Fruit fly (Drosophila melanogaster) whole organism, embryonic: ENCODE measurements around the gene SdicB.
A peak's percentile ranks its signal among the peaks of the same experiment; 100 is the strongest.

ENCODE experiments used
- Bdp1 ChIP-seq: fragments of 200-800 bp; sonication (Bioruptor generic); optimal IDR thresholded peaks from 3 replicates; lab custom pipeline; 2016; ENCODE audit warnings: missing biosample characterization, missing genetic modification characterization
- CG10565 ChIP-seq: fragments of 200-800 bp; sonication (Bioruptor generic); optimal IDR thresholded peaks from 3 replicates; lab custom pipeline; 2016; ENCODE audit warnings: missing biosample characterization, mild to moderate bottlenecking, missing genetic modification characterization
- CG10979 ChIP-seq: fragments of 200-800 bp; sonication (Bioruptor generic); optimal IDR thresholded peaks from 2 replicates; lab custom pipeline; 2018; ENCODE audit warnings: missing biosample characterization, mild to moderate bottlenecking, missing genetic modification characterization, moderate library complexity
- CG11456 ChIP-seq: fragments of 200-800 bp; sonication (Bioruptor generic); IDR thresholded peaks from 3 replicates; pipeline ENCODE4 v1.3.6; 2022; ENCODE audit warnings: missing biosample characterization, missing genetic modification characterization
- CG11560 ChIP-seq: fragments of 200-800 bp; sonication (Bioruptor generic); IDR thresholded peaks from 3 replicates; pipeline ENCODE4 v1.3.6; 2022; ENCODE audit warnings: missing biosample characterization, missing genetic modification characterization
- CG15479 ChIP-seq: fragments of 200-800 bp; sonication (Bioruptor generic); optimal IDR thresholded peaks from 3 replicates; lab custom pipeline; 2019; ENCODE audit warnings: missing biosample characterization, mild to moderate bottlenecking, missing genetic modification characterization, moderate library complexity
- CG17359 ChIP-seq: fragments of 200-800 bp; sonication (Bioruptor generic); optimal IDR thresholded peaks from 3 replicates; lab custom pipeline; 2018; ENCODE audit warnings: missing biosample characterization, mild to moderate bottlenecking, missing genetic modification characterization, moderate library complexity
- CG31224 ChIP-seq: fragments of 200-800 bp; sonication (Bioruptor generic); IDR thresholded peaks from 2 replicates; pipeline ENCODE4 v1.3.6; 2022; ENCODE audit warnings: missing biosample characterization, missing genetic modification characterization
- CG3407 ChIP-seq: fragments of 200-800 bp; sonication (Bioruptor generic); optimal IDR thresholded peaks from 2 replicates; lab custom pipeline; 2018; ENCODE audit warnings: missing biosample characterization, mild to moderate bottlenecking, missing genetic modification characterization
- CG3847 ChIP-seq: fragments of 200-800 bp; sonication (Bioruptor generic); IDR thresholded peaks from 2 replicates; pipeline ENCODE4 v1.3.6; 2022; ENCODE audit warnings: missing biosample characterization, missing genetic modification characterization
- CG4404 ChIP-seq: fragments of 200-800 bp; sonication (Bioruptor generic); IDR thresholded peaks from 2 replicates; pipeline ENCODE4 v1.3.6; 2022; ENCODE audit warnings: missing biosample characterization, missing genetic modification characterization
- CG4707 ChIP-seq: fragments of 200-800 bp; sonication (Bioruptor generic); optimal IDR thresholded peaks from 2 replicates; lab custom pipeline; 2018; ENCODE audit warnings: missing biosample characterization, mild to moderate bottlenecking, missing genetic modification characterization, moderate library complexity
- CG6854 ChIP-seq: fragments of 200-800 bp; sonication (Bioruptor generic); optimal IDR thresholded peaks from 3 replicates; lab custom pipeline; 2017; ENCODE audit warnings: missing biosample characterization, mild to moderate bottlenecking, missing genetic modification characterization
- CG7745 ChIP-seq: fragments of 200-800 bp; sonication (Bioruptor generic); optimal IDR thresholded peaks from 2 replicates; lab custom pipeline; 2018; ENCODE audit warnings: missing biosample characterization, mild to moderate bottlenecking, missing genetic modification characterization, moderate library complexity
- CG7786 ChIP-seq: fragments of 200-800 bp; sonication (Bioruptor generic); optimal IDR thresholded peaks from 2 replicates; lab custom pipeline; 2016; ENCODE audit warnings: missing biosample characterization, missing genetic modification characterization
- CG8944 ChIP-seq: fragments of 200-800 bp; sonication (Bioruptor generic); optimal IDR thresholded peaks from 3 replicates; lab custom pipeline; 2016; ENCODE audit warnings: missing biosample characterization, missing genetic modification characterization
- CG9727 ChIP-seq: fragments of 200-800 bp; sonication (Bioruptor generic); optimal IDR thresholded peaks from 3 replicates; lab custom pipeline; 2017; ENCODE audit warnings: missing biosample characterization, mild to moderate bottlenecking, missing genetic modification characterization
- D19B ChIP-seq: fragments of 200-800 bp; sonication (Bioruptor generic); optimal IDR thresholded peaks from 2 replicates; lab custom pipeline; 2017; ENCODE audit warnings: missing biosample characterization, mild to moderate bottlenecking, missing genetic modification characterization
- Dp ChIP-seq: fragments of 200-800 bp; sonication (Bioruptor generic); optimal IDR thresholded peaks from 2 replicates; lab custom pipeline; 2018; ENCODE audit warnings: missing biosample characterization, mild to moderate bottlenecking, missing genetic modification characterization, moderate library complexity
- ERR ChIP-seq: fragments of 200-800 bp; sonication (Bioruptor generic); optimal IDR thresholded peaks from 2 replicates; lab custom pipeline; 2016; ENCODE audit warnings: missing biosample characterization, missing genetic modification characterization
- Ets65A ChIP-seq: fragments of 200-800 bp; sonication (Bioruptor generic); peaks from one replicate; lab custom pipeline; 2016; ENCODE audit warnings: missing biosample characterization, missing genetic modification characterization
- Fer3 ChIP-seq: fragments of 200-800 bp; sonication (Bioruptor generic); optimal IDR thresholded peaks from 2 replicates; lab custom pipeline; 2018; ENCODE audit warnings: missing biosample characterization, mild to moderate bottlenecking, missing genetic modification characterization, moderate library complexity
- Hand ChIP-seq: fragments of 200-800 bp; sonication (Bioruptor generic); optimal IDR thresholded peaks from 2 replicates; lab custom pipeline; 2017; ENCODE audit warnings: mild to moderate bottlenecking, missing biosample characterization, missing genetic modification reagents, missing genetic modification characterization
- Hr3 ChIP-seq: fragments of 200-800 bp; sonication (Bioruptor generic); optimal IDR thresholded peaks from 3 replicates; lab custom pipeline; 2016; ENCODE audit warnings: missing biosample characterization, missing genetic modification characterization
- Opbp ChIP-seq: fragments of 200-800 bp; sonication (Bioruptor generic); IDR thresholded peaks from 3 replicates; pipeline ENCODE4 v1.3.6; 2022; ENCODE audit warnings: missing biosample characterization, missing genetic modification characterization; ENCODE audit not compliant: partially characterized antibody
- ap ChIP-seq: fragments of 200-800 bp; sonication (Bioruptor generic); IDR thresholded peaks from 2 replicates; pipeline ENCODE4 v1.3.6; 2022; ENCODE audit warnings: missing biosample characterization, missing genetic modification characterization
- caup ChIP-seq: fragments of 200-800 bp; sonication (Bioruptor generic); optimal IDR thresholded peaks from 3 replicates; lab custom pipeline; 2017; ENCODE audit warnings: missing biosample characterization, mild to moderate bottlenecking, missing genetic modification characterization, moderate library complexity; ENCODE audit not compliant: severe bottlenecking
- chm ChIP-seq: fragments of 200-800 bp; sonication (Bioruptor generic); IDR thresholded peaks from 2 replicates; pipeline ENCODE4 v1.3.6; 2022; ENCODE audit warnings: missing biosample characterization, missing genetic modification characterization
- corto ChIP-seq: fragments of 200-800 bp; sonication (Bioruptor generic); optimal IDR thresholded peaks from 2 replicates; lab custom pipeline; 2016; ENCODE audit warnings: missing biosample characterization, mild to moderate bottlenecking, missing genetic modification characterization, moderate library complexity
- crc ChIP-seq: fragments of 200-800 bp; sonication (Bioruptor generic); optimal IDR thresholded peaks from 2 replicates; lab custom pipeline; 2016; ENCODE audit warnings: missing biosample characterization, missing genetic modification characterization
- croc ChIP-seq: fragments of 200-800 bp; sonication (Bioruptor generic); conservative IDR thresholded peaks from 3 replicates; pipeline ENCODE4 v1.3.6; 2022; ENCODE audit warnings: missing biosample characterization, missing genetic modification characterization
- ems ChIP-seq: fragments of 200-800 bp; sonication (Bioruptor generic); optimal IDR thresholded peaks from 3 replicates; lab custom pipeline; 2016; ENCODE audit warnings: missing biosample characterization, missing genetic modification characterization
- eve ChIP-seq, 2 experiments: fragments of >200 bp; optimal IDR thresholded peaks; 2 replicates each; lab custom pipeline; 2017; ENCODE audit warnings: missing biosample characterization in 2 of 2, missing genetic modification characterization in 2 of 2
- ewg ChIP-seq: fragments of 200-800 bp; sonication (Bioruptor generic); optimal IDR thresholded peaks from 3 replicates; lab custom pipeline; 2017; ENCODE audit warnings: mild to moderate bottlenecking, missing biosample characterization, missing genetic modification reagents, missing genetic modification characterization
- eyg ChIP-seq: fragments of 200-800 bp; sonication (Bioruptor generic); optimal IDR thresholded peaks from 3 replicates; lab custom pipeline; 2016; ENCODE audit warnings: missing biosample characterization, missing genetic modification characterization
- gsb-n ChIP-seq: fragments of 200-800 bp; sonication (Bioruptor generic); optimal IDR thresholded peaks from 3 replicates; lab custom pipeline; 2018; ENCODE audit warnings: missing biosample characterization, mild to moderate bottlenecking, missing genetic modification characterization
- gt ChIP-seq: fragments of 200-800 bp; sonication (Bioruptor generic); IDR thresholded peaks from 2 replicates; pipeline ENCODE4 v1.3.6; 2022; ENCODE audit warnings: missing biosample characterization, missing genetic modification characterization
- insv ChIP-seq, 2 experiments: fragments of 200-800 bp; sonication (Bioruptor generic); optimal IDR thresholded peaks; 3 replicates each; lab custom pipeline; 2016 to 2018; ENCODE audit warnings: missing biosample characterization in 2 of 2, missing genetic modification characterization in 2 of 2
- inv ChIP-seq: fragments of 200-800 bp; sonication (Bioruptor generic); IDR thresholded peaks from 2 replicates; pipeline ENCODE4 v1.3.6; 2022; ENCODE audit warnings: missing biosample characterization, missing genetic modification characterization; ENCODE audit not compliant: partially characterized antibody
- jumu ChIP-seq: fragments of 200-800 bp; sonication (Bioruptor generic); optimal IDR thresholded peaks from 3 replicates; lab custom pipeline; 2016; ENCODE audit warnings: missing biosample characterization, missing genetic modification characterization
- lbe ChIP-seq: fragments of 200-800 bp; sonication (Bioruptor generic); optimal IDR thresholded peaks from 2 replicates; lab custom pipeline; 2016; ENCODE audit warnings: missing biosample characterization, mild to moderate bottlenecking, missing genetic modification characterization
- mirr ChIP-seq: fragments of 200-800 bp; sonication (Bioruptor generic); optimal IDR thresholded peaks from 3 replicates; lab custom pipeline; 2018; ENCODE audit warnings: missing biosample characterization, mild to moderate bottlenecking, missing genetic modification characterization
- peb ChIP-seq: fragments of 200-800 bp; sonication (Bioruptor generic); IDR thresholded peaks from 2 replicates; pipeline ENCODE4 v1.3.6; 2022; ENCODE audit warnings: missing biosample characterization, missing genetic modification characterization
- pum ChIP-seq: fragments of 200-800 bp; sonication (Bioruptor generic); optimal IDR thresholded peaks from 2 replicates; lab custom pipeline; 2016; ENCODE audit warnings: missing biosample characterization, missing genetic modification characterization
- repo ChIP-seq: fragments of 200-800 bp; sonication (Bioruptor generic); optimal IDR thresholded peaks from 2 replicates; lab custom pipeline; 2016; ENCODE audit warnings: missing biosample characterization, missing genetic modification characterization
- ro ChIP-seq: fragments of 200-800 bp; sonication (Bioruptor generic); IDR thresholded peaks from 2 replicates; pipeline ENCODE4 v1.3.6; 2022; ENCODE audit warnings: missing biosample characterization, missing genetic modification characterization
- seq ChIP-seq: fragments of 200-800 bp; sonication (Bioruptor generic); IDR thresholded peaks from 2 replicates; pipeline ENCODE4 v1.3.6; 2022; ENCODE audit warnings: missing biosample characterization, missing genetic modification characterization
- slou ChIP-seq: fragments of 200-800 bp; sonication (Bioruptor generic); optimal IDR thresholded peaks from 3 replicates; lab custom pipeline; 2016; ENCODE audit warnings: missing biosample characterization, missing genetic modification characterization
- sug ChIP-seq: fragments of 200-800 bp; optimal IDR thresholded peaks from 2 replicates; lab custom pipeline; 2019; ENCODE audit warnings: missing biosample characterization, mild to moderate bottlenecking, missing genetic modification characterization, moderate library complexity
- ttk ChIP-seq: fragments of 200-800 bp; sonication (Bioruptor generic); IDR thresholded peaks from 2 replicates; pipeline ENCODE4 v2.1.2; 2022; ENCODE audit warnings: missing biosample characterization, missing genetic modification characterization
- zf30C ChIP-seq: fragments of 200-800 bp; sonication (Bioruptor generic); optimal IDR thresholded peaks from 3 replicates; lab custom pipeline; 2018; ENCODE audit warnings: missing biosample characterization, mild to moderate bottlenecking, missing genetic modification characterization

SdicB gene

DNA sequence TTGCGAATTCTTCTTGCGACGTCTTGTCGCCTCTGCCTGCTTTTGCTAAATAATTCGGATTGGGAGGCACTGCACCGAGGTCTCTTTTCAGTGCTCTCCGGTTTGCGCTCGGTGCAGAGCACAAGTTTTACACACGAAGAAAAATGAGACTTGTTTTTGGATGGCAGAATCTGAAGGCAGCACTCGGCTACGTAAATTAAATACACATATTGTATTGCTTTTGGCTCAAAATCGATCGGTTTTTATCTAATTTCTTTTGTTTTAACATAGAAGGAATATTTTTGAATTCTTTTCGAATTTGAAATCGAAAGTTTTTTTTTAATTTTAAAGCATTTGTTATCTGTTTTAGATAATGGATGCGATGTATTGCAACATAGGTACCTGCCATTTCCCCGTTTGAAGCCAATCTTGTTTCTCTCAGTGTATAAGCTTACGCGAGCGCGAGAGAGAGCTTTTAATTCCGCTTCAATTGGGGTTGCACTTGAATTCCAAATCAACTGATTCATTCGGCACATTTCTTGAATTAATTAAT lies 35.9 kb downstream of the SdicB start, which contains the start of gene AnxB10 (continued):
- no peak for TF ChIP-seq insv (GFP tag; optimal IDR thresholded peaks at IDR 0.05; lab: Kevin White, UChicago)
- peak; percentile 4 for TF ChIP-seq sug
- 0 out of 3 replicates have a peak, but pooled peaks have one; percentile 7 for TF ChIP-seq CG11560 (tag; lab: Robert Waterston, UW)
- peak; percentile 31 for TF ChIP-seq ewg (GFP tag; lab: Kevin White, UChicago)
- peak; percentile 26; the same call in 1 of the 3 replicates for TF ChIP-seq croc (GFP tag; lab: Robert Waterston, UW)
- no peak for TF ChIP-seq slou (GFP tag; lab: Kevin White, UChicago)
- peak; percentile 47 for TF ChIP-seq ems (GFP tag; lab: Kevin White, UChicago)
- TF ChIP-seq Dp (GFP tag; lab: Kevin White, UChicago), result no peak
- TF ChIP-seq CG8944, result peak; percentile 47
- no peak for TF ChIP-seq ERR (GFP tag; lab: Kevin White, UChicago)
- TF ChIP-seq CG6854 (GFP tag; lab: Kevin White, UChicago), result peak; percentile 60
- no peak for TF ChIP-seq CG3407 (GFP tag; lab: Kevin White, UChicago)
- no peak for TF ChIP-seq inv
- no peak for TF ChIP-seq chm (GFP tag; lab: Robert Waterston, UW)
- TF ChIP-seq mirr (GFP tag; lab: Kevin White, UChicago), result no peak
- peak; percentile 58 for TF ChIP-seq repo
- peak; percentile 59 for TF ChIP-seq ttk (GFP tag; lab: Robert Waterston, UW)
- 0 out of 2 replicates have a peak, but pooled peaks have one; percentile 28 for TF ChIP-seq CG4404
- TF ChIP-seq CG4707 (GFP tag; lab: Kevin White, UChicago), result no peak
- 0 out of 2 replicates have a peak, but pooled peaks have one; percentile 25 for TF ChIP-seq CG31224 (GFP tag; lab: Robert Waterston, UW)
- TF ChIP-seq Bdp1 (GFP tag; lab: Kevin White, UChicago), result peak; percentile 1
- TF ChIP-seq CG3847 (GFP tag; lab: Robert Waterston, UW), result no peak
- peak; percentile 58 for TF ChIP-seq Fer3 (tag; lab: Kevin White, UChicago)
- TF ChIP-seq pum (GFP tag; lab: Kevin White, UChicago), result peak; percentile 27
- TF ChIP-seq CG15479 (GFP tag; lab: Kevin White, UChicago), result no peak
- TF ChIP-seq Opbp (GFP tag; lab: Robert Waterston, UW), result no peak
- peak; percentile 22 for TF ChIP-seq D19B (GFP tag; lab: Kevin White, UChicago)
- no peak for TF ChIP-seq CG7786 (GFP tag; lab: Kevin White, UChicago)
- no peak for TF ChIP-seq peb (GFP tag; lab: Robert Waterston, UW)
- no peak for TF ChIP-seq eve (GFP tag; optimal IDR thresholded peaks at IDR 0.05; lab: Kevin White, UChicago)
- peak; percentile 57 for TF ChIP-seq CG17359 (tag; lab: Kevin White, UChicago)
- 0 out of 2 replicates have a peak, but pooled peaks have one; percentile 48 for TF ChIP-seq seq (GFP tag; lab: Robert Waterston, UW)
- TF ChIP-seq ro, result no peak
- TF ChIP-seq gsb-n (tag; lab: Kevin White, UChicago), result peak; percentile 14
- TF ChIP-seq jumu (GFP tag; lab: Kevin White, UChicago), result peak; percentile 11
- TF ChIP-seq CG10565 (GFP tag; lab: Kevin White, UChicago), result no peak
- TF ChIP-seq Hr3 (GFP tag; lab: Kevin White, UChicago), result peak; percentile 26
- TF ChIP-seq CG10979 (tag; lab: Kevin White, UChicago), result peak; percentile 61
- TF ChIP-seq zf30C, result no peak
- TF ChIP-seq corto, result peak; percentile 58
- peak; percentile 54 for TF ChIP-seq caup
- no peak for TF ChIP-seq CG7745
- TF ChIP-seq lbe (GFP tag; lab: Kevin White, UChicago), result peak; percentile 82
- no peak for TF ChIP-seq CG11456 (GFP tag; lab: Robert Waterston, UW)
- no peak for TF ChIP-seq gt (GFP tag; lab: Robert Waterston, UW)
- peak; percentile 7 for TF ChIP-seq Hand (GFP tag; lab: Kevin White, UChicago)
- TF ChIP-seq crc, result no peak
- no peak for TF ChIP-seq ap (GFP tag; lab: Robert Waterston, UW)
- TF ChIP-seq Ets65A (GFP tag; lab: Kevin White, UChicago), result peak; percentile 90
- peak; percentile 51 for TF ChIP-seq CG9727 (GFP tag; lab: Kevin White, UChicago)
- TF ChIP-seq eyg (GFP tag; lab: Kevin White, UChicago), result no peak
